Fruit fly (Drosophila melanogaster) whole organism: ENCODE measurements around the gene SmE.

Experiments
- CG8478 ChIP-seq: fragments of >200 bp; optimal IDR thresholded peaks from 2 replicates; lab custom pipeline; 2018; ENCODE audit warnings: inconsistent platforms
- Dll ChIP-seq: fragments of >200 bp; optimal IDR thresholded peaks from 2 replicates; lab custom pipeline; 2017
- EcR ChIP-seq, 2 experiments: fragments of >200 bp; optimal IDR thresholded peaks; 2 replicates each; lab custom pipeline; 2017; ENCODE audit warnings: missing biosample characterization in 2 of 2, missing genetic modification characterization in 2 of 2, missing genetic modification reagents in 2 of 2
- pan ChIP-seq: fragments of >200 bp; optimal IDR thresholded peaks from 2 replicates; lab custom pipeline; 2017
- psq ChIP-seq: fragments of >200 bp; optimal IDR thresholded peaks from 2 replicates; lab custom pipeline; 2017
- usp ChIP-seq: fragments of >200 bp; optimal IDR thresholded peaks from 2 replicates; lab custom pipeline; 2017; ENCODE audit warnings: missing biosample characterization, missing genetic modification characterization, mixed read lengths

Gene SmE

DNA sequence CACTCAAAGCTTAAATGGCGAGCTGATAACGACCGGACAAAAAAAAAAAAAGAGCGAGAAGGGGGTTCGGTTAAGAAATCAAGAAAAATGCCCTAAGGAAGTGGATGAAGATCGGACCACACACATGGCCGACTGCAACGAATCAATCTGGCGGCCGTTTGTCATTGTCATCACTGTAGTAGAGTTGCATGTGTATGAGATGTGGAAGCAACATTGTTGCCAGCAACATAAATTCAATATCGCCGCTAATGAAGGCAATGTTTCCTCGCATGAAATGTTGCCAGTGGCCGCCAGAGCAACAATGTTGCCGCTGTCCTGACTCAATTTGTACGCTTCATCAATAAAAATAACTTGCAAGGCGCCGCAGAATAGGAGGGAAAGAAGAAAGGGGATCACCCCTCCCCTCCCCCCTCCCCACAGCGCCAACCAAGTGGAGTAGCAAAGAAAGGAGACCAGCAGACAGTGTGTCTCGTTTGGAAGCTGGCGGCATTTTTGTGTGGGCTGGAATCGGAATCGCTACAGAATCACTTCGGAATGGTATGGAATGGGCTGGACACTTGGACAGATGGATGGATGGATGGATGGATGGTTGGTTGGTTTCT is 29.8 kb upstream of the SmE start:
- no peak for TF ChIP-seq EcR (GFP tag; optimal IDR thresholded peaks at IDR 0.05; lab: Kevin White, UChicago)
- no peak for TF ChIP-seq psq
- TF ChIP-seq pan (lab: Kevin White, UChicago): no peak
- TF ChIP-seq CG8478 (lab: Kevin White, UChicago): no peak

DNA sequence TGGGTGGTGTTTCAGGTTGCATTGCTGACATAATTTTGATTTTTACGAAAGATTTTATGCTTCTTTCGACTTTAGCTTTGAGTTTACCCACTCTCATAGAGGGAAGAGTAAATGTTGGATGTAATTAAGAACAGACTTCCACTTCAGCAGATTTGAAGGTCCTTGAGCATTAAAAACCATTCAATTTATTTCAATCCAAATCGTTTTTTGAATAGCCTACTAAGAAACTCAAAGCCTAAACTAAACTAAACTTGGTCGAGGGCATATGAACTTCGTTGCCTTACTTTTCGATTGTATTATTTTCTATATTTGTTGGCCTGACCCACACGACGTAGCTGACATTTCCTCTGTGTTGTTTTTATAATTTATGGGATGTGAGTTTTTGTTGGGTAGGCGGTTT is 27.6 kb upstream of the SmE start:
- TF ChIP-seq CG8478 (lab: Kevin White, UChicago) (no peak), usp (GFP tag; lab: Kevin White, UChicago) (no peak), pan (lab: Kevin White, UChicago) (no peak), Dll (lab: Kevin White, UChicago) (no peak), EcR (GFP tag; optimal IDR thresholded peaks at IDR 0.05; lab: Kevin White, UChicago) (no peak), psq (no peak)

DNA sequence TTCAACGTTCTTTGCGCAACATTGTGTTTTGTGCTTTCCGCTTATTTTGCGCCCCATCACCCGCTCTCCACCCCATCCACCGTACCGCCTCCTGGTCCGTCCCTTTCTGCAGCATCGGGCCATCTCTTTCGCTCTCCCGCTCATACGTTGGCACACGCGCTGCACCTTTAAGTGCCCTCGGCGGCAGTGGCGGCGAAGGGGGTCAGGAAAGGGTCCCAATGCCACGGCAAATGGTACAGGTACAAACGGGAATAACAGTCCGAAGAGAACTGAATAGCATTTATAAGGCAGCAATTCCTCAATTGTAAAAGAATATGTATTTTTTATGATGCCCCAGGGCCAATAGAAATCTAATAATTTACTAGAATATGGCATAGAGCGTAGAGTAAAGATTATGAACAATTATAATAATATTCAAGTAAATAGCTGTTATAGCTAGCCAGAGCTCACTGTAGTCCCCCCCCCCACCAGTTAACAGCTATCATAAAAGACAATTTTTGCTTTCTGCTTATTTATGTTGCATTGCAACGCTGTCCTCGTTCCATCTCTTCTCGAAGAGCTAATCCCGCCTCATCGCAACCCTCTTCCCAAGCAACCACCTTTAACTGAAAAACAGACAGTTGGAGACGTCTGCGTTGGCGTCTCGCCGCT is 26.1 kb upstream of the SmE start:
- no peak for TF ChIP-seq pan (lab: Kevin White, UChicago)
- no peak for TF ChIP-seq psq
- TF ChIP-seq EcR (GFP tag; optimal IDR thresholded peaks at IDR 0.05; lab: Kevin White, UChicago): peak in 1 of 2 experiments; percentile 13
- no peak for TF ChIP-seq usp (GFP tag; lab: Kevin White, UChicago)
- TF ChIP-seq CG8478 (lab: Kevin White, UChicago): no peak
- TF ChIP-seq Dll (lab: Kevin White, UChicago): no peak

DNA sequence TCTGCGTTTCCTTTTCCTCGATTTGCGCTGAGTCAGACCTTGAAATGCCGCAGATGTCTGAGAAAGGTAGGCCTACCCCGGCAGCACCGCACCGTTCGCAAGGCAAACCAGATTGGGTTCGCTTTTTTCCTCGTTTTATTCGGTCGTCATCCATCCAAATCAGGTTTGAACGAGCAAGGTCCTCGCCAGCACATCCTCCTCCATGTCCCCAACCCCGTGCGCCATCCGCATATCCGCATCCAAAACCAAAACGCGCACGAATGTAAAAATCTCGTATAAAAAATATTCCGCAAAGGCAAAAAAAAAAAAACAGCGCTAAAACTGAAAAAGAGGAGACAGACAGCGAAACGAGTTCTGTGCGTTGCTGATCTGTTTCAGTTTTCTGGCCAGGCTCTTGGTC is 24.6 kb upstream of the SmE start:
- no peak for TF ChIP-seq Dll (lab: Kevin White, UChicago)
- no peak for TF ChIP-seq usp (GFP tag; lab: Kevin White, UChicago)
- no peak for TF ChIP-seq CG8478 (lab: Kevin White, UChicago)
- TF ChIP-seq EcR (GFP tag; optimal IDR thresholded peaks at IDR 0.05; lab: Kevin White, UChicago): no peak
- TF ChIP-seq psq: no peak
- TF ChIP-seq pan (lab: Kevin White, UChicago): no peak

- TF ChIP-seq CG8478 (lab: Kevin White, UChicago) (no peak), Dll (lab: Kevin White, UChicago) (peak; percentile 58)
Measured at dm6 chr2L:7909327-7909804, 24.1 kb upstream of the SmE start.

- no peak for TF ChIP-seq CG8478 (lab: Kevin White, UChicago)
- no peak for TF ChIP-seq EcR (GFP tag; optimal IDR thresholded peaks at IDR 0.05; lab: Kevin White, UChicago)
- no peak for TF ChIP-seq psq
- no peak for TF ChIP-seq usp (GFP tag; lab: Kevin White, UChicago)
- TF ChIP-seq Dll (lab: Kevin White, UChicago): no peak
- no peak for TF ChIP-seq pan (lab: Kevin White, UChicago)
Measured at dm6 chr2L:7901833-7902232, 16.6 kb upstream of the SmE start.

dm6 chr2L:7899949-7900348 is 14.7 kb upstream of the SmE start:
- TF ChIP-seq EcR (GFP tag; optimal IDR thresholded peaks at IDR 0.05; lab: Kevin White, UChicago) (no peak), psq (no peak), pan (lab: Kevin White, UChicago) (no peak), usp (GFP tag; lab: Kevin White, UChicago) (no peak), Dll (lab: Kevin White, UChicago) (no peak), CG8478 (lab: Kevin White, UChicago) (no peak)

dm6 chr2L:7899108-7899507 is 13.9 kb upstream of the SmE start:
- TF ChIP-seq pan (lab: Kevin White, UChicago): no peak
- TF ChIP-seq Dll (lab: Kevin White, UChicago): no peak
- no peak for TF ChIP-seq CG8478 (lab: Kevin White, UChicago)
- no peak for TF ChIP-seq psq
- TF ChIP-seq usp (GFP tag; lab: Kevin White, UChicago): no peak
- TF ChIP-seq EcR (GFP tag; optimal IDR thresholded peaks at IDR 0.05; lab: Kevin White, UChicago): no peak

- TF ChIP-seq pan (lab: Kevin White, UChicago): no peak
- no peak for TF ChIP-seq psq
- TF ChIP-seq EcR (GFP tag; optimal IDR thresholded peaks at IDR 0.05; lab: Kevin White, UChicago): peak in 1 of 2 experiments; percentile 19
Measured at dm6 chr2L:7898581-7898980, 13.3 kb upstream of the SmE start.

DNA sequence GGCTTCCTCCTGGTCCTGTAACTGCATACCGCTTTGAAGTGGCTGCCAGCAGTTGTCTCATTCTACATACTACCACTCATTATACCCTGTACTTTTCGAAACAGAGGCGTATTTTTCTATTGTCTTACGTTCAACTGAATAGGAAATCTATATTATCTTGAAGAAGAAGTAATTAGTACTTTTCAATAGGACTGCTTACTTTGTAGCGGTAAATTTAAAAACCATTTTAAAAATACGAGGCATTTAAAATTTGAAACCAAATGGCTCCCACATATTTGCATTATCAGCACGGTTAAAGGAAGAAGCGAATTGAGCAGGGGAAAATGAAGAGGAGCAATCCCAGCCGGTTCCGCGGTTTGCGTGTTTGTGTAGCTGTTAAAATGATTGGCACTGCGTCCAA is 12.0 kb upstream of the SmE start:
- TF ChIP-seq EcR (GFP tag; optimal IDR thresholded peaks at IDR 0.05; lab: Kevin White, UChicago) (no peak), pan (lab: Kevin White, UChicago) (no peak), usp (GFP tag; lab: Kevin White, UChicago) (no peak), psq (no peak), CG8478 (lab: Kevin White, UChicago) (no peak), Dll (lab: Kevin White, UChicago) (no peak)

DNA sequence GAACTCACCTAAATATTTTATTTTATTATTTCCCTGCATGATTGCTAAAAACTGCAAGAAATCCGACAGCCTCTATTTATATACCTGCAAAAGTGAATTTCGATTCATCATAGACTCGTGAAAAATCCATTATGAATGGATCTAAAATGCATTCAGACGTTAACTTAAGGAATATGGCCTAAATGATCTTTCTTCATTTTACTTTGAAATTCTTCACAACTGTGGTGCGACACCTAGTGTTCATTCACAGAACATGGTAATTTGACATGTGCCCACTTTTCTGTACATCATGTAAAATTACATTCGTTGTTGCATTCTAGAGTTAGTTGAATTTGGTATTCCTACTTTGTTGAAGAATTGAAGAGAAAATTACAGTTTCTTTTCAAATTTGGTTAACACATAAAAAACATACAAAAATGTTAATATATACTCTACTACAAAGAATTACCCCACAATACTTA is 5.4 kb upstream of the SmE start, which contains the start of gene Spn28Db:
Gene Spn28Db (minus strand): TSS at position 51 of the 461 bp plus-strand sequence.
- TF ChIP-seq usp (GFP tag; lab: Kevin White, UChicago) (no peak), CG8478 (lab: Kevin White, UChicago) (no peak), EcR (GFP tag; optimal IDR thresholded peaks at IDR 0.05; lab: Kevin White, UChicago) (no peak), pan (lab: Kevin White, UChicago) (no peak), psq (no peak), Dll (lab: Kevin White, UChicago) (no peak)

DNA sequence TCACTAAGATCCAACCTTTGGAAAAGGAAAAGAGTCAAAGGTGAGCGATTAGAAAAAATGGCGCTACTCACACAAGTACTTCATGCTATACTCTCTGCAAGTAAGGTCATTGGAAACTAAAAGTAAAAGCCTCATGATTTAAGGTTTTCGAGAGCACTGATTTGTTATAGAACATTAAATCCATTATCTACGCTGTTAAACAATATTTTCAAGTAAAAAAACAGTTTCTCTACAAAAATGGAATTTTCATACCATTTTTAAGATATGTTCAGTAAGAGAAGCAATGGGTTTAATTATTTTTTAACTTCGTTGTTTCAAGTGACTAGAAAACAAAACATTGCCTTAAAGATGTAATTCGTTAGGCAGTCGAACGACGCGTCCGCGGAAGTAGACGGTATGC is 3.8 kb upstream of the SmE start, which contains the start of gene Spn28Da:
Gene Spn28Da (minus strand): TSS at position 101 of the 400 bp plus-strand sequence.
- TF ChIP-seq Dll (lab: Kevin White, UChicago) (no peak), pan (lab: Kevin White, UChicago) (no peak), CG8478 (lab: Kevin White, UChicago) (no peak), psq (no peak), usp (GFP tag; lab: Kevin White, UChicago) (no peak), EcR (GFP tag; optimal IDR thresholded peaks at IDR 0.05; lab: Kevin White, UChicago) (no peak)
